Fruit fly (Drosophila melanogaster): Measurements from ENCODE around the gene CG8369.

dm6 chr3R:8799866-8800265 lies 21.9 kb upstream of the CG8369 start:
- no peak for TF ChIP-seq psq (optimal IDR thresholded peaks at IDR 0.05)
- TF ChIP-seq Sin3A (optimal IDR thresholded peaks at IDR 0.05) = no peak
- TF ChIP-seq h (optimal IDR thresholded peaks at IDR 0.05) = no peak
- TF ChIP-seq Myc (optimal IDR thresholded peaks at IDR 0.05) = no peak
- TF ChIP-seq ttk (optimal IDR thresholded peaks at IDR 0.05) = no peak
- no peak for TF ChIP-seq insv (optimal IDR thresholded peaks at IDR 0.05)

Data from Kc167 (cell line).